Fruit fly (Drosophila melanogaster) ovary, adult (tissue): ENCODE results near the gene Ppcs.

Experiments
- CG17801 ChIP-seq: fragments of 200-800 bp; optimal IDR thresholded peaks from 2 replicates; lab custom pipeline; 2019; ENCODE audit warnings: missing biosample characterization, mild to moderate bottlenecking, missing genetic modification characterization, moderate library complexity; ENCODE audit not compliant: partially characterized antibody

Gene Ppcs

DNA sequence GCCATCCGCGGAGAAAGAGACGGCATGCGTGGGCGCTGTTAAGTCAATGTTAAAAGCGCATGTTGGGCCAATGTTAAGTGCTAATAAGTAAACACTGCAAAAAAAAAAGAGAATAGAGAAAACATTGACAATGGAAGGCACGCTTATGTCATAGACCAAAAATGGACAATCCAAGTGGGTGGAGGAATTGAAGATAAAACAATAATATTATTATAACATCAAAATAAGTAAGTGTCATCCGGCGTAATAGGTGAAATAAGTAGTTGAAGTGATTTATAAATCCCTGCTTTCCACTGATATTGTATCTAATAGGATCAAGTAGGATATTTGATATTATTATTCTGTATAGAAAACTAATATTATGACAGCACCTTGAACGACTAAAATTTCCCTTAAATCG lies 40.7 kb downstream of the Ppcs start:
- no peak for TF ChIP-seq CG17801 (GFP tag; lab: Kevin White, UChicago)

DNA sequence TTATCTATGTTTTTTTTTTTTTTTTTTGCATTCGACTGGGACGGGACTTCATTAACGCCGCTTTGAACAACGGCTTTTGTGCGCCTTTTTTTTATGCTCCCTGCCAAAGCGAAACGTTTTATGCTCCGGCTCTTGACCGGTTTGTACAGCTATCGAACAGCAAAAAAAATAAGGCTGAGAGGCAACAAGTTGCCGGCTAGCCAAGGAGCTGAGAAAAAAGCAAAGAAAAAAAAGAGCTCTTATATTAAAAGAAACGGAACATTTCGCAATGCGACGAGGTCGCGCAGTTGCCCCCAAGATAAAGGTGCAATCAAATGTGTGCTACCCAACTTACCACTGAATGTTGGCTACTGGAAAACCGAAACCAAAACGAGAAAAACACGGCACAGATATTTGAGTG lies 41.3 kb downstream of the Ppcs start:
- TF ChIP-seq CG17801 (GFP tag; lab: Kevin White, UChicago), result no peak

DNA sequence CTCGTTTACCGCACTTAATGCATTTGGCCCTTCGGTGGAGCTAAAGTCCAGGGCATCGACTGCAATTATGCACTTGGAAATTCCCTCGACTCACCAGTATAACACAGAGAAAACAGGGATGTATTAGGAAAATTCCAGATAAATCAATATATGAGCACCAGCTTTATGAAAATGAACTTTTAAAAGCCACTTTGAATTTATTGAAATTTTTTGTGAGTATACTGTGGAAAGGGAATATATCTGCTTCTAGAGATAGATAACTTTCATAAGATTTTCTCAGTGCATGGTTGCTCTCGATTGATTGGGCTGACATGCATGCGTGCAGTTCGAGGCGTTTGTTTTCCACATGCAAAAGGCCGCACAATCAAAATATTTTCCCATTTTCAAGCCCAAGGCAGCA lies 41.9 kb downstream of the Ppcs start:
- TF ChIP-seq CG17801 (GFP tag; lab: Kevin White, UChicago), result no peak

DNA sequence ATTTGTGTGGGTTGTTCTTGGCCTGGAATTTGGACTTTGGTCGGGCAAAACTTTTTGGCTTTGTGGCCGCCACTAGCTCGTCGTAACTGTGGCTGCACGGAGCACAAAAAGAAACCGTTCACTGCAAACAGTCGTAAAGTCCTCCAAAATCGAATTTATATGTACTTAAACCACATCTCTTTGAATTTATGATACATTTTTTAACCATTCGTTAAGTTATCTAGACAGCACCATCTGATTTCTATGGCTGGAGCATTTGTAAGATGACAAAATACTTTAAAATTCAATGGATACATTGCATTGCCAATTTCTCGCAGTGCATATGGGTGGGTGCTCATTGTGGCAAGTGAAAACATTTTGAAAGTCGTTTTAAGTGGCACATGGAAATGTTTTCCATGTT lies 43.6 kb downstream of the Ppcs start:
- no peak for TF ChIP-seq CG17801 (GFP tag; lab: Kevin White, UChicago)

DNA sequence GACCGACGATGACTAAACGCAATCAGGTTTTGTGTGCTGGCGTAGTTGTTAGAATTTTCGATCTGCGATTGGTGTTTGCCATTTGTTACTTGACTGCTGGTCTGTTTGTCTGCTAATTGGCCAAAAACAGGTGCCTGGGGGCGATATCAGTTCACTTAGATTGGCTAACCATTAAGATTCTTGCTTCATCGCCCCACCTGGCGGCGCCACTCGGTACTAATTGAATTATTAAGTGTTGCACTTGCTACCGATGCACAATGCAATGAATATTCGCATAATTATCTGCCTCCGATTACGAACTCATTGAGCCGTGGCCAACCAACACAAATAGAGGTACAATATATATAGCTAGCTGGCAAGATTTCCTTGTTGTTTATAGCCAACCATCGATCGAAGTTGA lies 44.5 kb downstream of the Ppcs start:
- no peak for TF ChIP-seq CG17801 (GFP tag; lab: Kevin White, UChicago)

DNA sequence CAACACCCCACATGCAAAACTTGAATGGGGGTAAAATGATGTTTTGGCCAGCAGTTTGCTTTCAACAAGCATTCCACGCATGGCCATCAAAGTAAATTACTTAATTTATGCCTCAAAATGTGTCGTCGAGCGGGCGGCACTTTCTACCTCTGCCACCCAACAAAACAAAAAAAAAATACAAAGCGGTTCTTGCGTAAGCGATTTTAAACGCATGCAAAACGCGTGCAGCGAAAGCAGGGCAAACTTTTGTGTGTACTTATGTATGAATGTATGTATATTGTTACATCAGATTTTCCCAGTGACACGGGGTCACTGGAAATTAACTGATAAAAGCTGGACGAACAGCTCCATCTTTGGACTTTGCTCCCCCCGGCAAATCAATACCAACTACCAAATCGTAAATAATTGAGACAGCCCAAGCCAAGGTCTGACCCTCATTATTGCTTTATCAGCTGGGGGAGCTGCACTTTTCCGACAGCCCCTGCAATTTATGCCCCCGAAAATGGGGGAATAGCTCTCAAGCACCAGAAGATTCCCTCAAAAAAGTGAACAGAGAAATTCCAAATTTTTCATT lies 46.4 kb downstream of the Ppcs start:
- no peak for TF ChIP-seq CG17801 (GFP tag; lab: Kevin White, UChicago)

DNA sequence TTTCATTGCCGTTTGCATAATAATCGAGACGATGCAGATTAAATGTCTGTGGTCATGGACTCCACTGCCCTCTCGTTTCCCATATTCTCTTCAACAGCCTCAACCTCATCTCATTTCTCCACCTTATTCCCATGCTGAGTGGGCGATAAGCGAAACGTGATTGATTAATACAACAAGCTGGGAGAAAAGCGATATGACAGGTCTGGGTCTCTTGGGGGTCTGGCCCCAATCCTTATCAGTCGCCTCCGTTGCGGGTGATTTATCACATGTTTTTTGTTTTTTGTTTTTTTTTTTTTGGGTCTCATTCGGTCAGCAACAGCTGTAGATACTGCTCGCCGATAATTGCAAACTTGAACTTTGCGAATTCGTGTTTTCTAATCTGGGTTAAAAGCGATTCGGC lies 47.6 kb downstream of the Ppcs start:
- no peak for TF ChIP-seq CG17801 (GFP tag; lab: Kevin White, UChicago)

DNA sequence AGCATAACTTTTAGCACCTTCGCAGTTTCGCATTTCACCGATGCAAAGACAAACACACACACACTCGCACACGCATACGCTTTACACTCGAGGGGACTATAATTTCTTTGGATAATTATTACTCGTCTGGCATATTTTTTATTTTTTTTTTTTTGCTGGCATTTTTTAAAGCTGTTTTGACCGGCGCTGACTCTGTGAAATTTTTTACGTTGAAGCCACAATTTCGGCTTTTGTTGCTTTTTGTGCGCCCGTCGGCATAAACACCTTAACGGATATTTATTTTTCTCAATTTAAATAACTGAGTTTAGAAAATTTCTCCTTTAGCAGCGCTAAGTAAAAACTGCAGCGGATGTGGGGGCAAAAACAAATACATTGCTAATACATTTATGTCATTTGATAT lies 49.4 kb downstream of the Ppcs start:
- no peak for TF ChIP-seq CG17801 (GFP tag; lab: Kevin White, UChicago)

DNA sequence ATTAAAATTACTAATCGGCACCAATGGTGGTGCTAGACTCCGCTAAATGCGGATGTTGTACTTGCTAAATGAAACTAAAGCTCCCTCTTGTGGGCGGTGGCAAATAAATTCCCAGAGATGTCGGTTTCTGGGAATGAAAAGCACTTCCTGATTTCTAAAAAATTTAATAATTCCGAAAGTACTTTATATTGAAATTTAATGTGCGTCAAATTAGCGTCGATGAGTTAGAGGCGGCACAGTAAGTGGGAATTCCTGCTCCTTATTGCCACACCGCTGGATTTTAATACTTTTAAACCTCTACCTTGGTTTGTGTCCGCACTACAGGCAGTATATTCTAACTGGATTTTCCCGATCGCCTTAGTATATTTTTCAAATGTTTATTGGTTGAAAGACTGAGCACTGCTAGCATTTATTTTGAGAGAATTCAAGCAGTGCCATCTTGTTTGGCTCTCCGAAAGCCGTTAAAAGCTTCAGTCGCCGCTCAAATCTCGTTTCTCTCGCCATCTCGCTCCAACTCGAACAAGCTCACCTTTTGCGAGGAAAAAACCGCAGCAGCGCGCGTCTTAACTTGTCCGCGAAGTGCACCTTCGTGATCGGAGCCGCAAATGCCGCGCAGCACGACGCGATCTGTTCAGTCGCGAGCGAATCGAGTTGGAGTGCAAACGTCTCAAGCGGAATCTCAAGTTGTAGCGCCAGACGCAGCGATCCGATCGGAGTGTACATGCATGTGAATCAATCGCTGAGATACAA lies 51.2 kb downstream of the Ppcs start, which contains the start of gene CG6040:
CG6040 (plus strand) TSS at position 663 of the 750 bp plus-strand sequence.
- peak; percentile 42 for TF ChIP-seq CG17801 (GFP tag; lab: Kevin White, UChicago)

DNA sequence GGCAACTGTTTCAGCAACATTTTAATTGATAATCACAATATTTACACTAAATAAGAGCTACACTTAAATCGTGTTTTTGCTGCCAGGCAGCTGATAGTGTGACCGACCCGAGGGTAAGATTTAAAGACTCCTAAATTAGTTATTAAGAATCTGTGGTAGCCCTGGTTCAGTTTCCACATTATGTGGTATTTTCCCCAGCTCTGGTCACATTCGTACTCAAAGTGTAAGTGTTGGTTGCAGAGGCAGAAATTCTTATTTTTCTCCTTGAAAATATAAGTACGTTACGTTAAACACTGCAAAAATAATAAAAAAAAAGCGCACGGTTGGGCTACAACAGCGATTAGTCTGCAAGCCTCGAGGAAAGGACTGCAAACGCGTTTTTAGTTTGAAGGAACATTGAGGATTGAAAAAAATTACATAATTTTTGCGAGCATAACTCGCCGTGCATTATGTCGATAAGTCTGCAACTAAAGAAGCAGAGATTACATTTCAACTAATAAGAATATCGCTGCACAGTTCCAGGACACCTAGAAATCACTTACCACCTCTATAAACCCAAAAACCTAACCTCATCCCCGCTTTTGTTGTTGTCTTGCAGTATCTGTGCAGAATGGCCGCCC lies 52.8 kb downstream of the Ppcs start, which contains the start of the genes mRpL55 and ATPsynD:
mRpL55 (minus strand) TSS at position 107 of the 620 bp plus-strand sequence.
ATPsynD (plus strand) TSS at position 202 of the 620 bp plus-strand sequence.
- peak; percentile 55 for TF ChIP-seq CG17801 (GFP tag; lab: Kevin White, UChicago)

DNA sequence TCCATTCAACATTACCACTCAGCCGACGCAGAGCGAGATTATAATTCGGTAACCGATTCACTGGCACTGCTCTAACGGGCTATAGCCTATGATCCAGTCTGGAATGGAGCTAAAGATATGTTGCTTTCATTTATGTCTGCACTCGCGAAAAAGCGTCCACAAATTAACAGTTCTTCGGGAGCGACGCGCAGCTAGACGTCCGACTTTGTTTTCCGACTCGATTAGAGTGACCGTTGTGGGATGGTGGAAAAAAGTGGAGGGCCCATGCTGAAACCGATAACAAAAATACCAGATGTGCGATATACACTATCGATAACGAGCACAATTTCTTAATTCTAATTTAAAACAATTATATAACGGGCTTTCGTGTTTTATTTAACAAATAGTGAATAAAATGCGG lies 53.7 kb downstream of the Ppcs start, which contains the start of gene cdi:
cdi (minus strand) TSS at position 232 of the 400 bp plus-strand sequence.
- TF ChIP-seq CG17801 (GFP tag; lab: Kevin White, UChicago), result peak; percentile 57

DNA sequence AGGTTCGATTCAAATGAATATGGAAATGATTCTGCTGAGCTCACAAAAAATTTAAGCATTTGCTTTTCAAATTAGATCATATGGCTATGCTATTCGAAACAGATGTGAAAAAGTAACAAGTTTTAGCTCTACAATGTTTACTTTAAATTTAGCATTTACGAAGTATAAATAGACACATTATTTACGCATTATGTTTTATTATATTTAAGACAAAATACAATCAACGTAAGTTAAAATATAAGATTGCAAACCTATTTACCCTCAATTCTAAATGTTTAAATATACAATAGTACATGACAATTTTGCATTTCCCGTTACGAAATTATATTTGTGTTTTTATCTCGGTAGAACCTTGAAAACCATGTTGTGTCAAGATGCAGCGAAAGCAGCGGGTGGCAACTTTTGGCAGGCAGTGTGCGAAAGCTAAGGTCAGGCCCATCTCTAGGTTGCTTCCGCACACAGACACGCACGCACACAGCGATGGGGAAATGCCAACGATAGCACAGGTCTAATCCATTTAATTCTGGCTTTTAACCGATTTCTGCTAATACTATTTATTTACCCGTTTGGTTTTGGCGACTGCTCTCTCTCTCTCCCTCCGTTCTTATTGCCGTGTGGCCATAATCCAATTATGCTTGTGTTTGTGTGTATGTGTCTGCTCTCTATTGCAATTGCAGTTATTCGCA lies 54.4 kb downstream of the Ppcs start:
- TF ChIP-seq CG17801 (GFP tag; lab: Kevin White, UChicago), result no peak

DNA sequence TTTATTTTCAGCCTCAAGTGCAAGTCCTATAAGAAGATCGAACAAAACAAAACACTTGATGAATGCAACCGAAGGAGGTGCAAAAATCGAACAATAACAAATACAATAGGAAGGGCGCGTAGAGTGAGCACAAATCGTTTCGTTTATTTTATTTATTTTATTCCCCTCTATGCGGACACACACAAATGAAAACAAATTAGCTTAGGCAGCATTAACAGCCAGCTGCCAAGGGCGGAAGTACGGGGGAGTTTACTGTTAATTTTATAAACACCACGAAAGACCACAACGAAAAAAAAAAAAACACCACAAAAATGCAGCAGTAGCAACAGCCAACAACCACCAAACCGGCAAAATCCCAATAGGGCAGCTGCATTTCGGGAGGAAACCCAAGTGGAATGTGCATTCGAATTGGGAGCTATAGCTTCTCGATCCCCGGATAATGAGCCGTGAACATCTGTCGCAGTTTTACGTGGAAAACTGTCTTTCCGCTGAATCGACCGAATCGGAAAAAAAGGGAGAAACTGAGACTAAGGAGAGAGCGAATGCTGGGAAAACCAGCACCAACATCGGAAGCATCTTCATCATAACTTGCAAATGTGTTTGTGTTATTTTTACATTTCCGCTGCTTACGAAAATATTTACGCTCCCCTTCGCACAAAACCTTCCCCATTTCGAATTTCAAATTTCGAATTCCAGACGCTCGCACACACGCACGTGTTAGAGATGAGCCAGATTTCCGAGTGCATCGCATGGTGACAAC lies 55.2 kb downstream of the Ppcs start:
- no peak for TF ChIP-seq CG17801 (GFP tag; lab: Kevin White, UChicago)

DNA sequence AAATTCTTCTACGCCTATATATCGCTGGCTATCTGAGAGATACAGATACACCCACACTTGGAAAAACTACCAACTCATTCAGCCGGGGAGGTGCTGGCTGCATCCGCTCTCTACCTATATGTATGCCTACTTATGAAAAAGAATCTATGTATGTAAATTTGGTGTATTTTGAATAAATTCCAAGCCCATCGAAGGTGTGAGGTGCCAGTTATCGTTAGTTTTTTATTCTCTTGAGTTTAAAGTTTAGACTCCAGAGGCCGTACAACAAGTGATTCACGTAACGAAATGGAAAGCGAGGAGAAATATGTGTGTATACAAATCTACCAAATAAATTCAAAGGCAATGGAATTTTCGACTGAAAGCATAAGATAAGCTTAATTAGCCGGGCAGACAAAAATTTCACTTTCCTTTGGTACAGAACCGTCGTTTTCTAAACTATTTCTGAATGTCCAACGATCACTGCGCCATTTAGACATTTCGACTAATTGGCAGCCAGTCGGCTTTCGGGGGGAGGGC lies 55.9 kb downstream of the Ppcs start:
- no peak for TF ChIP-seq CG17801 (GFP tag; lab: Kevin White, UChicago)
